4 worm cellular contexts compared by ENCODE assay signal in the genomic region with DNA sequence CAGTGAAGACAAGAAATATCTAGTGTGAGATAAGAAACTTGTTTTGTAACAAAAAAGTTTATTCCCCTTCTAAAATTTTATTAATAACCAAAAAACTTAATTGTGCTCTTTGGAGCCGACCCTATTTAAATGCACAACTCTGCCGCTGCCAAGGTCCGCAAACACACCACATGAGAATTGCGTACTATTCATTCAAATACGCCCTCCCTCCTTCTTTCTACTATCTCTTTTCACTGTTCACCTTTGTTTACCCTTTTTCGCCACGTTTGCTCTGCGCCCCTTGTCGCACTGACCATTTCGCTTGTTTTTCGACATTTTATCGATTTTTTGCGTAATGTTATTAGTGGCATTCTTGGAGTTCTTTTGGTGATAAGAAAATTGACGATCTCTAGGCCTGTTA.
TF ChIP-seq lines count a peak whose summit lies in the region.

No protein-coding gene starts in this region.

TF ChIP-seq in whole organism, L1 larva, 84 proteins besides CTCF, POLR2A, EP300 and RAD21 (continued from another document):
- TF ChIP-seq rnt-1 (tag; optimal IDR thresholded peaks at IDR 0.05; lab: Kevin White, UChicago) = peak; percentile 20
- TF ChIP-seq lsy-2 (tag; optimal IDR thresholded peaks at IDR 0.05; lab: Kevin White, UChicago) = peak in 1 of 2 experiments; percentile 52
- TF ChIP-seq egl-27 (tag; optimal IDR thresholded peaks at IDR 0.05; lab: Kevin White, UChicago) = no peak
- no peak for TF ChIP-seq zag-1 (tag; optimal IDR thresholded peaks at IDR 0.05; lab: Kevin White, UChicago)
- TF ChIP-seq snu-23 (GFP tag; optimal IDR thresholded peaks at IDR 0.05; lab: Kevin White, UChicago) = peak; percentile 51
- no peak for TF ChIP-seq alr-1 (tag; optimal IDR thresholded peaks at IDR 0.05; lab: Kevin White, UChicago; ENCODE audit: borderline replicate concordance)
- TF ChIP-seq nhr-19 (GFP tag; conservative IDR thresholded peaks at IDR 0.05; lab: Robert Waterston, UW) = peak; percentile 14; the same call in 1 of the 2 replicates
- TF ChIP-seq xbp-1 (tag; optimal IDR thresholded peaks at IDR 0.05; lab: Kevin White, UChicago) = peak; percentile 26
- TF ChIP-seq F16B12.6 (tag; optimal IDR thresholded peaks at IDR 0.05; lab: Kevin White, UChicago) = peak; percentile 82
- peak; percentile 13 for TF ChIP-seq swsn-7 (tag; optimal IDR thresholded peaks at IDR 0.05; lab: Kevin White, UChicago)
- TF ChIP-seq elt-2 (tag; optimal IDR thresholded peaks at IDR 0.05; lab: Kevin White, UChicago) = peak; percentile 58
- TF ChIP-seq grh-1 (GFP tag; IDR thresholded peaks at IDR 0.05; lab: Robert Waterston, UW) = no peak
- TF ChIP-seq dpl-1 (GFP tag; optimal IDR thresholded peaks at IDR 0.05; lab: Kevin White, UChicago) = peak; percentile 48 to 73 (median 72)
- peak; percentile 26 to 80 for TF ChIP-seq lin-35 (GFP tag; optimal IDR thresholded peaks at IDR 0.05; lab: Kevin White, UChicago)
- peak in 2 of 3 experiments; percentile 3 to 32 for TF ChIP-seq ceh-82 (tag; optimal IDR thresholded peaks at IDR 0.05; lab: Kevin White, UChicago)
- peak; percentile 41 to 76 for TF ChIP-seq efl-1 (optimal IDR thresholded peaks at IDR 0.05; lab: Kevin White, UChicago)
- peak; percentile 76 to 97 for TF ChIP-seq efl-1 (GFP tag; optimal IDR thresholded peaks at IDR 0.05 in 1 of 2; lab: Kevin White, UChicago)
- TF ChIP-seq vab-15 (tag; optimal IDR thresholded peaks at IDR 0.05; lab: Kevin White, UChicago) = no peak
- peak; percentile 69 for TF ChIP-seq lin-14 (GFP tag; optimal IDR thresholded peaks at IDR 0.05; lab: Kevin White, UChicago)
- peak; percentile 45 for TF ChIP-seq nhr-47 (tag; optimal IDR thresholded peaks at IDR 0.05; lab: Kevin White, UChicago)

TF ChIP-seq in whole organism, L2 larva, 48 proteins besides CTCF, POLR2A, EP300 and RAD21 (continued from another document):
- TF ChIP-seq F13H6.1 (tag; optimal IDR thresholded peaks at IDR 0.05; lab: Kevin White, UChicago) (peak; percentile 45), lin-11 (tag; optimal IDR thresholded peaks at IDR 0.05; lab: Kevin White, UChicago) (no peak), nhr-12 (tag; optimal IDR thresholded peaks at IDR 0.05; lab: Kevin White, UChicago) (no peak)

TF ChIP-seq in whole organism, L4 larva, 104 proteins besides CTCF, POLR2A, EP300 and RAD21 (continued from another document and continues in another):
- no peak for TF ChIP-seq tag-97 (GFP tag; IDR thresholded peaks at IDR 0.05; lab: Robert Waterston, UW)
- no peak for TF ChIP-seq ceh-32 (tag; optimal IDR thresholded peaks at IDR 0.05; lab: Kevin White, UChicago; ENCODE audit: poor library complexity)
- no peak for TF ChIP-seq mxl-2 (GFP tag; conservative IDR thresholded peaks at IDR 0.05; lab: Robert Waterston, UW)
- no peak for TF ChIP-seq egl-27 (tag; optimal IDR thresholded peaks at IDR 0.05; lab: Kevin White, UChicago)
- TF ChIP-seq zag-1 (tag; optimal IDR thresholded peaks at IDR 0.05; lab: Kevin White, UChicago) = no peak
- TF ChIP-seq F10B5.3 (tag; optimal IDR thresholded peaks at IDR 0.05; lab: Kevin White, UChicago) = no peak
- no peak for TF ChIP-seq T26A8.4 (GFP tag; IDR thresholded peaks at IDR 0.05; lab: Robert Waterston, UW)
- no peak for TF ChIP-seq dmd-9 (GFP tag; IDR thresholded peaks at IDR 0.05; lab: Robert Waterston, UW)
- no peak for TF ChIP-seq vab-7 (GFP tag; IDR thresholded peaks at IDR 0.05; lab: Robert Waterston, UW)
- no peak for TF ChIP-seq daf-8 (GFP tag; IDR thresholded peaks at IDR 0.05; lab: Robert Waterston, UW)
- no peak for TF ChIP-seq snpc-1.2 (GFP tag; IDR thresholded peaks at IDR 0.05; lab: Robert Waterston, UW)
- no peak for TF ChIP-seq php-3 (GFP tag; IDR thresholded peaks at IDR 0.05; lab: Robert Waterston, UW)
- TF ChIP-seq hmg-1.1 (GFP tag; IDR thresholded peaks at IDR 0.05; lab: Robert Waterston, UW) = no peak
- no peak for TF ChIP-seq lin-29 (GFP tag; IDR thresholded peaks at IDR 0.05; lab: Robert Waterston, UW)
- TF ChIP-seq cey-2 (tag; optimal IDR thresholded peaks at IDR 0.05; lab: Kevin White, UChicago; ENCODE audit: borderline replicate concordance, insufficient read depth) = no peak
- TF ChIP-seq nhr-111 (GFP tag; optimal IDR thresholded peaks at IDR 0.05; lab: Kevin White, UChicago) = no peak
- TF ChIP-seq nhr-28 (tag; optimal IDR thresholded peaks at IDR 0.05; lab: Kevin White, UChicago) = peak; percentile 57
- no peak for TF ChIP-seq sdz-12 (GFP tag; optimal IDR thresholded peaks at IDR 0.05; lab: Kevin White, UChicago)
- TF ChIP-seq lin-15B (tag; optimal IDR thresholded peaks at IDR 0.05; lab: Kevin White, UChicago) = no peak
- TF ChIP-seq snpc-4 (tag; optimal IDR thresholded peaks at IDR 0.05; lab: Kevin White, UChicago) = no peak
- TF ChIP-seq dve-1 (tag; optimal IDR thresholded peaks at IDR 0.05; lab: Kevin White, UChicago; ENCODE audit: insufficient read depth) = peak; percentile 75
- TF ChIP-seq Y48G9A.11 (GFP tag; IDR thresholded peaks at IDR 0.05; lab: Robert Waterston, UW) = no peak
- no peak for TF ChIP-seq unc-39 (tag; optimal IDR thresholded peaks at IDR 0.05; lab: Kevin White, UChicago)
- TF ChIP-seq Y75B8A.6 (GFP tag; IDR thresholded peaks at IDR 0.05; lab: Robert Waterston, UW) = no peak
- no peak for TF ChIP-seq aha-1 (tag; lab: Kevin White, UChicago)
- TF ChIP-seq madf-9 (GFP tag; conservative IDR thresholded peaks at IDR 0.05; lab: Robert Waterston, UW) = no peak
- TF ChIP-seq T20F7.1 (GFP tag; optimal IDR thresholded peaks at IDR 0.05; lab: Kevin White, UChicago) = no peak
- TF ChIP-seq nhr-102 (tag; optimal IDR thresholded peaks at IDR 0.05; lab: Kevin White, UChicago) = no peak
- peak; percentile 5 for TF ChIP-seq hlh-30 (tag; optimal IDR thresholded peaks at IDR 0.05; lab: Kevin White, UChicago; ENCODE audit: insufficient read depth)
- TF ChIP-seq madf-5 (GFP tag; IDR thresholded peaks at IDR 0.05; lab: Robert Waterston, UW) = no peak
- TF ChIP-seq jun-1 (tag; optimal IDR thresholded peaks at IDR 0.05; lab: Kevin White, UChicago) = no peak
- no peak for TF ChIP-seq daf-19 (GFP tag; conservative IDR thresholded peaks at IDR 0.05; lab: Robert Waterston, UW)
- TF ChIP-seq nhr-237 (tag; optimal IDR thresholded peaks at IDR 0.05; lab: Kevin White, UChicago) = no peak
- peak; percentile 10; the same call in 1 of the 2 replicates for TF ChIP-seq dmd-6 (GFP tag; IDR thresholded peaks at IDR 0.05; lab: Robert Waterston, UW)
- TF ChIP-seq mdl-1 (tag; optimal IDR thresholded peaks at IDR 0.05; lab: Kevin White, UChicago) = no peak
- TF ChIP-seq ceh-44 (GFP tag; IDR thresholded peaks at IDR 0.05; lab: Robert Waterston, UW) = no peak
- peak; percentile 74 for TF ChIP-seq dpl-1 (GFP tag; optimal IDR thresholded peaks at IDR 0.05; lab: Kevin White, UChicago)
- no peak for TF ChIP-seq lir-3 (tag; optimal IDR thresholded peaks at IDR 0.05; lab: Kevin White, UChicago)
- no peak for TF ChIP-seq fos-1 (tag; optimal IDR thresholded peaks at IDR 0.05; lab: Kevin White, UChicago)
- no peak for TF ChIP-seq ZK546.5 (tag; optimal IDR thresholded peaks at IDR 0.05; lab: Kevin White, UChicago)
- no peak for TF ChIP-seq unc-62 (GFP tag; optimal IDR thresholded peaks at IDR 0.05 in 1 of 2; lab: Kevin White, UChicago)
- no peak for TF ChIP-seq unc-62 (tag; optimal IDR thresholded peaks at IDR 0.05; lab: Kevin White, UChicago)
- no peak for TF ChIP-seq ama-1 (optimal IDR thresholded peaks at IDR 0.05; lab: Kevin White, UChicago)
- no peak for TF ChIP-seq hif-1 (tag; optimal IDR thresholded peaks at IDR 0.05; lab: Kevin White, UChicago)
- no peak for TF ChIP-seq rbr-2 (tag; optimal IDR thresholded peaks at IDR 0.05; lab: Kevin White, UChicago)
- TF ChIP-seq ZK337.2 (GFP tag; IDR thresholded peaks at IDR 0.05; lab: Robert Waterston, UW) = no peak
- TF ChIP-seq lin-1 (GFP tag; IDR thresholded peaks at IDR 0.05; lab: Robert Waterston, UW) = no peak
- TF ChIP-seq mxl-3 (GFP tag; optimal IDR thresholded peaks at IDR 0.05; lab: Kevin White, UChicago) = no peak
- TF ChIP-seq ceh-62 (tag; optimal IDR thresholded peaks at IDR 0.05; lab: Kevin White, UChicago) = no peak
- no peak for TF ChIP-seq attf-4 (tag; optimal IDR thresholded peaks at IDR 0.05; lab: Kevin White, UChicago)
- no peak for TF ChIP-seq fkh-10 (GFP tag; optimal IDR thresholded peaks at IDR 0.05; lab: Kevin White, UChicago)
- TF ChIP-seq unc-130 (GFP tag; optimal IDR thresholded peaks at IDR 0.05; lab: Kevin White, UChicago) = no peak
- no peak for TF ChIP-seq ceh-20 (GFP tag; IDR thresholded peaks at IDR 0.05; lab: Robert Waterston, UW)
- TF ChIP-seq mes-2 (tag; optimal IDR thresholded peaks at IDR 0.05; lab: Kevin White, UChicago; ENCODE audit: poor library complexity, severe bottlenecking) = peak; percentile 63
- TF ChIP-seq lsy-2 (tag; optimal IDR thresholded peaks at IDR 0.05; lab: Kevin White, UChicago) = peak in 1 of 2 experiments; percentile 44

TF ChIP-seq in whole organism, late embryonic, 69 proteins besides CTCF, POLR2A, EP300 and RAD21 (continued from another document):
- TF ChIP-seq ceh-30 (tag; optimal IDR thresholded peaks at IDR 0.05; lab: Kevin White, UChicago) (no peak), unc-86 (tag; optimal IDR thresholded peaks at IDR 0.05; lab: Kevin White, UChicago) (no peak), dve-1 (tag; optimal IDR thresholded peaks at IDR 0.05; lab: Kevin White, UChicago) (no peak), sox-4 (tag; optimal IDR thresholded peaks at IDR 0.05; lab: Kevin White, UChicago) (no peak), lim-6 (tag; optimal IDR thresholded peaks at IDR 0.05; lab: Kevin White, UChicago) (no peak), rnt-1 (tag; optimal IDR thresholded peaks at IDR 0.05; lab: Kevin White, UChicago) (no peak), zip-5 (tag; optimal IDR thresholded peaks at IDR 0.05; lab: Kevin White, UChicago) (no peak), pqm-1 (tag; optimal IDR thresholded peaks at IDR 0.05; lab: Kevin White, UChicago) (no peak), F13H6.1 (tag; optimal IDR thresholded peaks at IDR 0.05; lab: Kevin White, UChicago) (no peak), ama-1 (optimal IDR thresholded peaks at IDR 0.05; lab: Kevin White, UChicago) (no peak), elt-2 (tag; optimal IDR thresholded peaks at IDR 0.05; lab: Kevin White, UChicago) (peak; percentile 38), hlh-13 (GFP tag; optimal IDR thresholded peaks at IDR 0.05; lab: Kevin White, UChicago) (no peak), madf-2 (tag; optimal IDR thresholded peaks at IDR 0.05; lab: Kevin White, UChicago) (no peak), npax-4 (tag; optimal IDR thresholded peaks at IDR 0.05; lab: Kevin White, UChicago) (no peak), mec-3 (tag; optimal IDR thresholded peaks at IDR 0.05; lab: Kevin White, UChicago; ENCODE audit: borderline replicate concordance) (no peak), K09A11.1 (tag; optimal IDR thresholded peaks at IDR 0.05; lab: Kevin White, UChicago; ENCODE audit: insufficient read depth) (no peak), ceh-9 (tag; optimal IDR thresholded peaks at IDR 0.05; lab: Kevin White, UChicago) (no peak), ets-4 (tag; optimal IDR thresholded peaks at IDR 0.05; lab: Kevin White, UChicago) (no peak), unc-3 (GFP tag; conservative IDR thresholded peaks at IDR 0.05; lab: Robert Waterston, UW) (no peak), unc-3 (tag; optimal IDR thresholded peaks at IDR 0.05; lab: Kevin White, UChicago) (no peak), odd-2 (tag; optimal IDR thresholded peaks at IDR 0.05; lab: Kevin White, UChicago) (no peak), ceh-6 (GFP tag; optimal IDR thresholded peaks at IDR 0.05; lab: Kevin White, UChicago) (no peak), ceh-19 (GFP tag; optimal IDR thresholded peaks at IDR 0.05; lab: Kevin White, UChicago) (no peak), elt-4 (tag; optimal IDR thresholded peaks at IDR 0.05; lab: Kevin White, UChicago) (no peak), pha-4 (tag; optimal IDR thresholded peaks at IDR 0.05; lab: Kevin White, UChicago) (no peak), pat-9 (tag; optimal IDR thresholded peaks at IDR 0.05; lab: Kevin White, UChicago) (no peak), T23F11.4 (GFP tag; optimal IDR thresholded peaks at IDR 0.05; lab: Kevin White, UChicago) (no peak), ttx-3 (tag; optimal IDR thresholded peaks at IDR 0.05; lab: Kevin White, UChicago) (no peak), ceh-22 (tag; optimal IDR thresholded peaks at IDR 0.05; lab: Kevin White, UChicago) (no peak), ceh-34 (tag; optimal IDR thresholded peaks at IDR 0.05; lab: Kevin White, UChicago) (peak; percentile 11), syd-9 (tag; optimal IDR thresholded peaks at IDR 0.05; lab: Kevin White, UChicago) (no peak), ceh-24 (tag; optimal IDR thresholded peaks at IDR 0.05; lab: Kevin White, UChicago) (no peak), eyg-1 (tag; optimal IDR thresholded peaks at IDR 0.05; lab: Kevin White, UChicago) (no peak), ceh-48 (tag; optimal IDR thresholded peaks at IDR 0.05; lab: Kevin White, UChicago) (no peak), hlh-6 (tag; optimal IDR thresholded peaks at IDR 0.05; lab: Kevin White, UChicago) (no peak), sdc-2 (tag; optimal IDR thresholded peaks at IDR 0.05; lab: Kevin White, UChicago) (peak; percentile 72), dmd-4 (tag; optimal IDR thresholded peaks at IDR 0.05; lab: Kevin White, UChicago; ENCODE audit: borderline replicate concordance) (no peak), ztf-16 (tag; optimal IDR thresholded peaks at IDR 0.05; lab: Kevin White, UChicago) (no peak), fax-1 (tag; optimal IDR thresholded peaks at IDR 0.05; lab: Kevin White, UChicago) (no peak), ceh-31 (tag; optimal IDR thresholded peaks at IDR 0.05; lab: Kevin White, UChicago) (peak; percentile 30), nhr-11 (tag; optimal IDR thresholded peaks at IDR 0.05; lab: Kevin White, UChicago) (no peak), Y22D7AL.16 (tag; optimal IDR thresholded peaks at IDR 0.05; lab: Kevin White, UChicago) (no peak), unc-42 (tag; optimal IDR thresholded peaks at IDR 0.05; lab: Kevin White, UChicago) (no peak), tbx-2 (tag; optimal IDR thresholded peaks at IDR 0.05; lab: Kevin White, UChicago) (peak; percentile 68), ceh-2 (tag; optimal IDR thresholded peaks at IDR 0.05; lab: Kevin White, UChicago) (no peak), unc-55 (GFP tag; optimal IDR thresholded peaks at IDR 0.05; lab: Kevin White, UChicago) (no peak), pag-3 (tag; optimal IDR thresholded peaks at IDR 0.05; lab: Kevin White, UChicago; ENCODE audit: borderline replicate concordance) (no peak), sox-2 (GFP tag; IDR thresholded peaks at IDR 0.05; lab: Robert Waterston, UW) (peak; percentile 45; the same call in 1 of the 2 replicates), hlh-30 (tag; optimal IDR thresholded peaks at IDR 0.05; lab: Kevin White, UChicago; ENCODE audit: insufficient read depth) (no peak), fkh-10 (GFP tag; optimal IDR thresholded peaks at IDR 0.05; lab: Kevin White, UChicago) (no peak), fkh-6 (tag; optimal IDR thresholded peaks at IDR 0.05; lab: Kevin White, UChicago) (no peak), C38D4.7 (GFP tag; optimal IDR thresholded peaks at IDR 0.05; lab: Kevin White, UChicago) (no peak), hlh-8 (tag; optimal IDR thresholded peaks at IDR 0.05; lab: Kevin White, UChicago) (no peak)
